Fruit fly (Drosophila melanogaster) whole organism, wandering third instar larva: ENCODE measurements around the gene CG15445.
A peak's percentile ranks its signal among the peaks of the same experiment; 100 is the strongest.

Source experiments
- Abd-B ChIP-seq: fragments of >200 bp; optimal IDR thresholded peaks from 2 replicates; lab custom pipeline; 2017; ENCODE audit warnings: missing biosample characterization, missing genetic modification characterization
- CG32264 ChIP-seq: fragments of 200-800 bp; sonication (Bioruptor generic); optimal IDR thresholded peaks from 2 replicates; lab custom pipeline; 2016; ENCODE audit warnings: missing biosample characterization, missing genetic modification characterization
- CG9705 ChIP-seq: fragments of 200-800 bp; sonication (Bioruptor generic); optimal IDR thresholded peaks from 2 replicates; lab custom pipeline; 2018; ENCODE audit warnings: missing biosample characterization, mild to moderate bottlenecking, missing genetic modification characterization
- CrebA ChIP-seq: fragments of 200-800 bp; sonication (Bioruptor generic); optimal IDR thresholded peaks from 2 replicates; lab custom pipeline; 2016; ENCODE audit warnings: missing biosample characterization, mild to moderate bottlenecking, missing genetic modification characterization, borderline replicate concordance
- Dfd ChIP-seq: fragments of >200 bp; optimal IDR thresholded peaks from 2 replicates; lab custom pipeline; 2017; ENCODE audit warnings: missing biosample characterization, missing genetic modification characterization
- Dif ChIP-seq: fragments of 200-275, 200-300 bp; sonication (Bioruptor generic); optimal IDR thresholded peaks from 2 replicates; lab custom pipeline; 2018; ENCODE audit warnings: missing biosample characterization, missing genetic modification characterization; ENCODE audit not compliant: partially characterized antibody
- GATAd ChIP-seq: sonication (Bioruptor generic); optimal IDR thresholded peaks from 2 replicates; lab custom pipeline; 2016; ENCODE audit warnings: missing biosample characterization, missing genetic modification characterization
- HLH106 ChIP-seq: fragments of 200-800 bp; optimal IDR thresholded peaks from 3 replicates; lab custom pipeline; 2019; ENCODE audit warnings: missing biosample characterization, mild to moderate bottlenecking, missing genetic modification characterization, moderate library complexity
- Hnf4 ChIP-seq: fragments of 200-800 bp; sonication (Bioruptor generic); optimal IDR thresholded peaks from 2 replicates; lab custom pipeline; 2016; ENCODE audit warnings: missing biosample characterization, mild to moderate bottlenecking, missing genetic modification characterization
- Hr78 ChIP-seq: fragments of >200 bp; optimal IDR thresholded peaks from 2 replicates; lab custom pipeline; 2017; ENCODE audit warnings: missing biosample characterization, missing genetic modification characterization
- Hr83 ChIP-seq: fragments of 200-300 bp; sonication (Bioruptor generic); optimal IDR thresholded peaks from 2 replicates; lab custom pipeline; 2016; ENCODE audit warnings: missing biosample characterization, mild to moderate bottlenecking, missing genetic modification characterization, moderate library complexity; ENCODE audit not compliant: poor library complexity, severe bottlenecking
- Jra ChIP-seq: sonication (Bioruptor generic); optimal IDR thresholded peaks from 2 replicates; lab custom pipeline; 2016; ENCODE audit warnings: missing biosample characterization, missing genetic modification characterization
- Mio ChIP-seq: sonication (Bioruptor generic); optimal IDR thresholded peaks from 2 replicates; lab custom pipeline; 2016; ENCODE audit warnings: missing biosample characterization, missing genetic modification characterization
- Myc ChIP-seq: fragments of >200 bp; optimal IDR thresholded peaks from 2 replicates; lab custom pipeline; 2017
- N ChIP-seq: fragments of >200 bp; optimal IDR thresholded peaks from 2 replicates; lab custom pipeline; 2018; ENCODE audit warnings: missing biosample characterization, missing external identifiers, missing genetic modification characterization
- OdsH ChIP-seq: fragments of 200-800 bp; sonication (Bioruptor generic); optimal IDR thresholded peaks from 2 replicates; lab custom pipeline; 2016; ENCODE audit warnings: missing biosample characterization, mild to moderate bottlenecking, missing genetic modification characterization
- Rel ChIP-seq, 2 experiments: fragments of 200-800 bp; sonication (Bioruptor generic) in 1 of 2; optimal IDR thresholded peaks; 2 replicates in 1 of 2; 3 replicates in 1 of 2; lab custom pipeline; 2016 to 2019; ENCODE audit warnings: mild to moderate bottlenecking in 2 of 2, missing biosample characterization in 2 of 2, missing genetic modification characterization in 2 of 2, moderate library complexity in 1 of 2
- Sp1 ChIP-seq: fragments of 200-800 bp; sonication (Bioruptor generic); optimal IDR thresholded peaks from 3 replicates; lab custom pipeline; 2019; ENCODE audit warnings: missing biosample characterization, mild to moderate bottlenecking, missing genetic modification characterization, moderate library complexity
- Vsx2 ChIP-seq: fragments of 200-300, 225-300 bp; sonication (Bioruptor generic); optimal IDR thresholded peaks from 2 replicates; lab custom pipeline; 2018; ENCODE audit warnings: missing biosample characterization, missing genetic modification characterization; ENCODE audit not compliant: partially characterized antibody
- br ChIP-seq: fragments of 200-800 bp; sonication (Bioruptor generic); optimal IDR thresholded peaks from 2 replicates; lab custom pipeline; 2016; ENCODE audit warnings: missing biosample characterization, missing genetic modification characterization
- brk ChIP-seq: fragments of 200-800 bp; sonication (Bioruptor generic); optimal IDR thresholded peaks from 2 replicates; lab custom pipeline; 2016; ENCODE audit warnings: missing biosample characterization, mild to moderate bottlenecking, missing genetic modification characterization
- dl ChIP-seq, 2 experiments: fragments of 175-275, 200-275 bp in 1 of 2; fragments of 200-275 bp in 1 of 2; sonication (Bioruptor generic); optimal IDR thresholded peaks; lab custom pipeline; 2018; ENCODE audit warnings: mild to moderate bottlenecking in 2 of 2, missing biosample characterization in 2 of 2, missing genetic modification characterization in 2 of 2, moderate library complexity in 2 of 2; ENCODE audit not compliant: partially characterized antibody in 2 of 2, insufficient read depth in 1 of 2
- dmrt93B ChIP-seq: fragments of 200-800 bp; sonication (Bioruptor generic); optimal IDR thresholded peaks from 2 replicates; lab custom pipeline; 2018; ENCODE audit warnings: missing biosample characterization, mild to moderate bottlenecking, missing genetic modification characterization
- dsf ChIP-seq: sonication (Bioruptor generic); optimal IDR thresholded peaks from 2 replicates; lab custom pipeline; 2016; ENCODE audit warnings: missing biosample characterization, missing genetic modification characterization, borderline replicate concordance
- ey ChIP-seq: fragments of 200-800 bp; sonication (Bioruptor generic); optimal IDR thresholded peaks from 2 replicates; lab custom pipeline; 2016; ENCODE audit warnings: missing biosample characterization, missing genetic modification characterization
- foxo ChIP-seq, 2 experiments: fragments of 200-800 bp; sonication (Bioruptor generic); optimal IDR thresholded peaks; 2 replicates in 1 of 2; 3 replicates in 1 of 2; lab custom pipeline; 2016 to 2017; ENCODE audit warnings: missing biosample characterization in 2 of 2, missing genetic modification characterization in 2 of 2
- fru ChIP-seq: fragments of 200-800 bp; sonication (Bioruptor generic); optimal IDR thresholded peaks from 3 replicates; lab custom pipeline; 2016; ENCODE audit warnings: missing biosample characterization, mild to moderate bottlenecking, missing genetic modification characterization
- h ChIP-seq: fragments of 200-800 bp; sonication (Bioruptor generic); optimal IDR thresholded peaks from 3 replicates; lab custom pipeline; 2016; ENCODE audit warnings: missing biosample characterization, mild to moderate bottlenecking, missing genetic modification characterization
- jim ChIP-seq: fragments of 175-275, 200-325 bp; sonication (Bioruptor generic); optimal IDR thresholded peaks from 2 replicates; lab custom pipeline; 2016; ENCODE audit warnings: missing biosample characterization, mild to moderate bottlenecking, missing genetic modification characterization
- lola ChIP-seq: fragments of >200 bp; optimal IDR thresholded peaks from 2 replicates; lab custom pipeline; 2017; ENCODE audit warnings: missing biosample characterization, missing genetic modification characterization
- pan ChIP-seq: fragments of >200 bp; optimal IDR thresholded peaks from 2 replicates; lab custom pipeline; 2017
- psq ChIP-seq: fragments of 200-800 bp; sonication (Bioruptor generic); optimal IDR thresholded peaks from 3 replicates; lab custom pipeline; 2017; ENCODE audit warnings: missing biosample characterization, mild to moderate bottlenecking, missing genetic modification characterization, moderate library complexity
- rgr ChIP-seq: fragments of 200-800 bp; sonication (Bioruptor generic); optimal IDR thresholded peaks from 3 replicates; lab custom pipeline; 2016; ENCODE audit warnings: missing biosample characterization, mild to moderate bottlenecking, missing genetic modification characterization
- sage ChIP-seq: fragments of 200-800 bp; sonication (Bioruptor generic); optimal IDR thresholded peaks from 2 replicates; lab custom pipeline; 2016; ENCODE audit warnings: missing biosample characterization, mild to moderate bottlenecking, missing genetic modification characterization
- sv ChIP-seq: fragments of 200-800 bp; sonication (Bioruptor generic); optimal IDR thresholded peaks from 3 replicates; lab custom pipeline; 2016; ENCODE audit warnings: missing biosample characterization, missing genetic modification characterization
- tai ChIP-seq: sonication (Bioruptor generic); optimal IDR thresholded peaks from 2 replicates; lab custom pipeline; 2016; ENCODE audit warnings: missing biosample characterization, missing genetic modification characterization
- usp ChIP-seq: fragments of >200 bp; optimal IDR thresholded peaks from 2 replicates; lab custom pipeline; 2017; ENCODE audit warnings: missing biosample characterization, missing genetic modification characterization
- woc ChIP-seq: sonication (Bioruptor generic); optimal IDR thresholded peaks from 2 replicates; lab custom pipeline; 2016; ENCODE audit warnings: missing biosample characterization, mild to moderate bottlenecking, missing genetic modification characterization

CG15445 gene

dm6 chrX:21123499-21123898 lies 6.5 kb downstream of the CG15445 start, which contains the start of gene ldd:
TSS of gene ldd (plus strand) at chrX:21123634.
- TF ChIP-seq tai (GFP tag; lab: Kevin White, UChicago): no peak

DNA sequence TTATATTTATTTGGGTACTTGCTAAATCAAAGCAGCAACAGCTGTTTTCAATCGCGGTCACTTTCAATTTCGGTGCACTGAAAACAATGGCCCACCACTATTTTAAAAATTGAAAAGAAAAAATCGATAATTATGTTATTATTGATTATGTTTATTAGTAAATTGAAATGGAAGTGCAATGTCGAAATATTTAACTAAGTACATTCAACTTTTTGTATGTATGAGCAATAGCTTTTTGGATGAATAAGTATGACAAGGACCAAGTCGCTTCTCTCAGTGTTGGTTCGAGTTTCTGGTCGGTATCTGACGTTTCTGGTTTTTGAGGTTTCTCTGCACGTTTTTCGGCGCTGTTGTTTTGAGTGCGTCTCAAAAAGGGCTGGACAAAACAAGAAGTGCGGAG lies 7.2 kb downstream of the CG15445 start:
- TF ChIP-seq N (GFP tag; lab: Kevin White, UChicago) (no peak), Sp1 (GFP tag; lab: Kevin White, UChicago) (peak; percentile 85), CrebA (GFP tag; lab: Kevin White, UChicago) (no peak), OdsH (GFP tag; lab: Kevin White, UChicago) (peak; percentile 80), CG32264 (GFP tag; lab: Kevin White, UChicago) (peak; percentile 49), dmrt93B (GFP tag; lab: Kevin White, UChicago) (peak; percentile 70), Jra (GFP tag; lab: Kevin White, UChicago) (peak; percentile 46), brk (GFP tag; lab: Kevin White, UChicago) (peak; percentile 46), sv (GFP tag; lab: Kevin White, UChicago) (peak; percentile 65), h (GFP tag; lab: Kevin White, UChicago) (peak; percentile 87), Hr83 (GFP tag; lab: Kevin White, UChicago) (no peak), dl (GFP tag; optimal IDR thresholded peaks at IDR 0.05; lab: Kevin White, UChicago; ENCODE audit: insufficient read depth in 1 of 2, partially characterized antibody in 2 of 2) (no peak), foxo (GFP tag; optimal IDR thresholded peaks at IDR 0.05; lab: Kevin White, UChicago) (peak in 1 of 2 experiments; percentile 87), psq (GFP tag; lab: Kevin White, UChicago) (peak; percentile 85), sage (GFP tag; lab: Kevin White, UChicago) (peak; percentile 76), Dif (no peak), usp (GFP tag; lab: Kevin White, UChicago) (no peak), jim (GFP tag; lab: Kevin White, UChicago) (no peak), Abd-B (no peak), woc (peak; percentile 67), dsf (GFP tag; lab: Kevin White, UChicago) (peak; percentile 30), CG9705 (peak; percentile 57), pan (no peak), Myc (lab: Kevin White, UChicago) (no peak), fru (GFP tag; lab: Kevin White, UChicago) (peak; percentile 86), rgr (peak; percentile 88), Hnf4 (GFP tag; lab: Kevin White, UChicago) (peak; percentile 76), br (GFP tag; lab: Kevin White, UChicago) (peak; percentile 74), GATAd (GFP tag; lab: Kevin White, UChicago) (peak; percentile 15), tai (GFP tag; lab: Kevin White, UChicago) (peak; percentile 55), lola (GFP tag; lab: Kevin White, UChicago) (no peak), Vsx2 (GFP tag; lab: Kevin White, UChicago) (no peak), HLH106 (tag; lab: Kevin White, UChicago) (peak; percentile 84), Mio (GFP tag; lab: Kevin White, UChicago) (no peak), ey (peak; percentile 86), Dfd (GFP tag; lab: Kevin White, UChicago) (no peak), Rel (GFP tag; optimal IDR thresholded peaks at IDR 0.05; lab: Kevin White, UChicago) (peak; percentile 8), Rel (tag; optimal IDR thresholded peaks at IDR 0.05; lab: Kevin White, UChicago) (peak; percentile 19), Hr78 (GFP tag; lab: Kevin White, UChicago) (no peak)

dm6 chrX:21125966-21126553 lies 9.1 kb downstream of the CG15445 start:
- TF ChIP-seq HLH106 (tag; lab: Kevin White, UChicago) (no peak), h (GFP tag; lab: Kevin White, UChicago) (no peak), brk (GFP tag; lab: Kevin White, UChicago) (no peak), jim (GFP tag; lab: Kevin White, UChicago) (no peak), CG9705 (no peak), tai (GFP tag; lab: Kevin White, UChicago) (no peak), pan (no peak), Hnf4 (GFP tag; lab: Kevin White, UChicago) (no peak), Myc (lab: Kevin White, UChicago) (no peak), Dfd (GFP tag; lab: Kevin White, UChicago) (no peak), Jra (GFP tag; lab: Kevin White, UChicago) (no peak), foxo (GFP tag; optimal IDR thresholded peaks at IDR 0.05; lab: Kevin White, UChicago) (no peak), br (GFP tag; lab: Kevin White, UChicago) (no peak), dl (GFP tag; optimal IDR thresholded peaks at IDR 0.05; lab: Kevin White, UChicago; ENCODE audit: insufficient read depth in 1 of 2, partially characterized antibody in 2 of 2) (no peak), N (GFP tag; lab: Kevin White, UChicago) (no peak)
